Worm (Caenorhabditis elegans) whole organism, L4 larva: ENCODE data around the gene sma-10.

ENCODE experiments used
- F26F4.8 ChIP-seq: fragments of 200-800 bp; sonication (Bioruptor generic); conservative IDR thresholded peaks from 2 replicates; pipeline ENCODE4 v1.3.6; 2022; ENCODE audit warnings: missing genetic modification characterization, missing compliant biosample characterization
- F44E2.7 ChIP-seq: fragments of 200-800 bp; sonication (Bioruptor generic); IDR thresholded peaks from 2 replicates; pipeline ENCODE4 v2.1.2; 2022; ENCODE audit warnings: missing genetic modification characterization, missing compliant biosample characterization
- R02D3.7 ChIP-seq: fragments of 150-350 bp; sonication (generic microtip); optimal IDR thresholded peaks from 3 replicates; lab custom pipeline; 2014; ENCODE audit warnings: missing biosample characterization, missing genetic modification characterization
- Y5F2A.4 ChIP-seq: fragments of 200-800 bp; sonication (Bioruptor generic); optimal IDR thresholded peaks from 2 replicates; lab custom pipeline; 2018; ENCODE audit warnings: mild to moderate bottlenecking, missing genetic modification characterization, missing compliant biosample characterization
- Y75B8A.6 ChIP-seq: fragments of 200-800 bp; sonication (Bioruptor generic); IDR thresholded peaks from 2 replicates; pipeline ENCODE4 v1.3.6; 2022; ENCODE audit warnings: missing genetic modification reagents, missing genetic modification characterization, missing compliant biosample characterization
- aha-1 ChIP-seq: fragments of 150-350 bp; peaks from one replicate; lab custom pipeline; 2014; ENCODE audit warnings: missing biosample characterization, missing genetic modification characterization
- aly-2 ChIP-seq: sonication (generic microtip); optimal IDR thresholded peaks from 2 replicates; lab custom pipeline; 2018; ENCODE audit warnings: missing biosample characterization, missing genetic modification characterization
- attf-4 ChIP-seq: sonication (generic microtip); optimal IDR thresholded peaks from 3 replicates; lab custom pipeline; 2017; ENCODE audit warnings: missing biosample characterization, missing genetic modification characterization
- ceh-44 ChIP-seq: fragments of 200-800 bp; sonication (Bioruptor generic); IDR thresholded peaks from 2 replicates; pipeline ENCODE4 v1.3.6; 2022; ENCODE audit warnings: missing genetic modification reagents, missing genetic modification characterization, missing compliant biosample characterization
- ceh-62 ChIP-seq: sonication (generic microtip); optimal IDR thresholded peaks from 2 replicates; lab custom pipeline; 2017; ENCODE audit warnings: missing biosample characterization, missing genetic modification characterization
- ceh-82 ChIP-seq: sonication (generic microtip); optimal IDR thresholded peaks from 2 replicates; lab custom pipeline; 2017; ENCODE audit warnings: missing biosample characterization, missing genetic modification characterization
- daf-16 ChIP-seq, 3 experiments: sonication (generic microtip); optimal IDR thresholded peaks; 2 replicates each; lab custom pipeline; 2016 to 2017; ENCODE audit warnings: missing genetic modification characterization in 3 of 3, missing genetic modification reagents in 3 of 3, mild to moderate bottlenecking in 2 of 3, missing compliant biosample characterization in 2 of 3, missing biosample characterization in 1 of 3, moderate library complexity in 1 of 3
- daf-19 ChIP-seq: fragments of 200-800 bp; sonication (Bioruptor generic); conservative IDR thresholded peaks from 2 replicates; pipeline ENCODE4 v1.3.6; 2022; ENCODE audit warnings: missing genetic modification characterization, missing compliant biosample characterization
- dve-1 ChIP-seq: sonication (generic microtip); optimal IDR thresholded peaks from 2 replicates; lab custom pipeline; 2017; ENCODE audit warnings: antibody characterized with exemption, mild to moderate bottlenecking, missing genetic modification characterization, missing compliant biosample characterization; ENCODE audit not compliant: insufficient read depth
- fkh-10 ChIP-seq: fragments of 150-350 bp; optimal IDR thresholded peaks from 2 replicates; lab custom pipeline; 2014; ENCODE audit warnings: missing biosample characterization, missing genetic modification reagents, missing genetic modification characterization
- fos-1 ChIP-seq: fragments of 150-350 bp; optimal IDR thresholded peaks from 2 replicates; lab custom pipeline; 2014; ENCODE audit warnings: missing biosample characterization, missing genetic modification characterization
- gei-8 ChIP-seq: fragments of 200-800 bp; sonication (Bioruptor generic); optimal IDR thresholded peaks from 2 replicates; lab custom pipeline; 2018; ENCODE audit warnings: mild to moderate bottlenecking, missing genetic modification characterization, missing compliant biosample characterization
- hmg-1.1 ChIP-seq: fragments of 200-800 bp; sonication (Bioruptor generic); IDR thresholded peaks from 2 replicates; pipeline ENCODE4 v1.3.6; 2022; ENCODE audit warnings: missing genetic modification reagents, missing genetic modification characterization, missing compliant biosample characterization
- jun-1 ChIP-seq: fragments of 150-350 bp; optimal IDR thresholded peaks from 2 replicates; lab custom pipeline; 2014; ENCODE audit warnings: missing biosample characterization, missing genetic modification reagents, missing genetic modification characterization
- lin-1 ChIP-seq: fragments of 200-800 bp; sonication (Bioruptor generic); IDR thresholded peaks from 2 replicates; pipeline ENCODE4 v1.3.6; 2022; ENCODE audit warnings: missing genetic modification reagents, missing genetic modification characterization, missing compliant biosample characterization
- lin-13 ChIP-seq: fragments of 150-350 bp; optimal IDR thresholded peaks from 2 replicates; lab custom pipeline; 2014; ENCODE audit warnings: missing biosample characterization, missing genetic modification reagents, missing genetic modification characterization
- lin-38 ChIP-seq: fragments of 200-800 bp; sonication (Bioruptor generic); IDR thresholded peaks from 2 replicates; pipeline ENCODE4 v1.3.6; 2022; ENCODE audit warnings: missing genetic modification reagents, missing genetic modification characterization, missing compliant biosample characterization
- lin-39 ChIP-seq: fragments of 150-350 bp; optimal IDR thresholded peaks from 2 replicates; lab custom pipeline; 2014; ENCODE audit warnings: missing biosample characterization, missing genetic modification reagents, missing genetic modification characterization
- madf-5 ChIP-seq, 2 experiments: fragments of 200-800 bp; sonication (Bioruptor generic); IDR thresholded peaks; 2 replicates each; pipeline ENCODE4 v1.3.6; 2022; ENCODE audit warnings: missing compliant biosample characterization in 2 of 2, missing genetic modification characterization in 2 of 2
- madf-9 ChIP-seq: fragments of 200-800 bp; sonication (Bioruptor generic); conservative IDR thresholded peaks from 2 replicates; pipeline ENCODE4 v1.3.6; 2022; ENCODE audit warnings: missing genetic modification reagents, missing genetic modification characterization, missing compliant biosample characterization
- mes-2 ChIP-seq: sonication (generic microtip); optimal IDR thresholded peaks from 2 replicates; lab custom pipeline; 2016; ENCODE audit warnings: missing genotype, mild to moderate bottlenecking, missing genetic modification characterization, missing compliant biosample characterization; ENCODE audit not compliant: poor library complexity, severe bottlenecking
- mxl-2 ChIP-seq: fragments of 200-800 bp; sonication (Bioruptor generic); conservative IDR thresholded peaks from 2 replicates; pipeline ENCODE4 v1.3.6; 2022; ENCODE audit warnings: missing genetic modification reagents, missing genetic modification characterization, missing compliant biosample characterization
- mxl-3 ChIP-seq: fragments of 200-800 bp; sonication (Bioruptor generic); optimal IDR thresholded peaks from 2 replicates; lab custom pipeline; 2018; ENCODE audit warnings: mild to moderate bottlenecking, missing genetic modification characterization, missing compliant biosample characterization
- nhr-10 ChIP-seq: fragments of 150-350 bp; optimal IDR thresholded peaks from 2 replicates; lab custom pipeline; 2014; ENCODE audit warnings: missing biosample characterization, missing genetic modification characterization
- nhr-237 ChIP-seq: sonication (generic microtip); optimal IDR thresholded peaks from 2 replicates; lab custom pipeline; 2017; ENCODE audit warnings: missing biosample characterization, missing genetic modification characterization
- nhr-48 ChIP-seq: sonication (generic microtip); optimal IDR thresholded peaks from 2 replicates; lab custom pipeline; 2016; ENCODE audit warnings: mild to moderate bottlenecking, missing genetic modification characterization, missing compliant biosample characterization
- nhr-6 ChIP-seq: fragments of 150-350 bp; optimal IDR thresholded peaks from 2 replicates; lab custom pipeline; 2014; ENCODE audit warnings: missing biosample characterization, missing genetic modification characterization
- pha-4 ChIP-seq, 2 experiments: fragments of 150-350 bp in 1 of 2; fragments of 200-800 bp in 1 of 2; sonication (Bioruptor generic) in 1 of 2; IDR thresholded peaks in 1 of 2; optimal IDR thresholded peaks in 1 of 2; 2 replicates each; pipeline versions ENCODE4 v1.3.6 to Lab custom; 2014 to 2022; ENCODE audit warnings: missing genetic modification characterization in 2 of 2, missing genetic modification reagents in 2 of 2, missing biosample characterization in 1 of 2, missing compliant biosample characterization in 1 of 2
- pqm-1 ChIP-seq: sonication (generic microtip); optimal IDR thresholded peaks from 2 replicates; lab custom pipeline; 2017; ENCODE audit warnings: missing biosample characterization, missing genetic modification characterization
- rbr-2 ChIP-seq: sonication (generic microtip); optimal IDR thresholded peaks from 2 replicates; lab custom pipeline; 2016; ENCODE audit warnings: missing genotype, missing genetic modification characterization, missing compliant biosample characterization
- tra-1 ChIP-seq: fragments of 200-800 bp; sonication (Bioruptor generic); IDR thresholded peaks from 2 replicates; pipeline ENCODE4 v1.3.6; 2022; ENCODE audit warnings: missing genetic modification reagents, missing genetic modification characterization, missing compliant biosample characterization
- unc-39 ChIP-seq: sonication (generic microtip); optimal IDR thresholded peaks from 2 replicates; lab custom pipeline; 2017; ENCODE audit warnings: missing biosample characterization, missing genetic modification characterization
- unc-62 ChIP-seq, 3 experiments: fragments of 150-350 bp in 1 of 3; sonication (generic microtip); optimal IDR thresholded peaks in 2 of 3; peaks in 1 of 3; 1 replicate in 1 of 3; 2 replicates in 2 of 3; lab custom pipeline; 2014 to 2017; ENCODE audit warnings: missing biosample characterization in 3 of 3, missing genetic modification characterization in 3 of 3, missing genetic modification reagents in 3 of 3, missing genotype in 1 of 3
- vab-7 ChIP-seq: fragments of 200-800 bp; sonication (Bioruptor generic); IDR thresholded peaks from 2 replicates; pipeline ENCODE4 v1.3.6; 2022; ENCODE audit warnings: missing genetic modification reagents, missing genetic modification characterization, missing compliant biosample characterization
- zag-1 ChIP-seq: fragments of 150-350 bp; optimal IDR thresholded peaks from 2 replicates; lab custom pipeline; 2014; ENCODE audit warnings: missing biosample characterization, missing genetic modification characterization
- zfp-2 ChIP-seq: sonication (generic microtip); optimal IDR thresholded peaks from 2 replicates; lab custom pipeline; 2016; ENCODE audit warnings: mild to moderate bottlenecking, missing genetic modification characterization, missing compliant biosample characterization
- zfp-3 ChIP-seq: fragments of 200-800 bp; sonication (Bioruptor generic); conservative IDR thresholded peaks from 2 replicates; pipeline ENCODE4 v1.3.6; 2022; ENCODE audit warnings: missing genetic modification reagents, missing genetic modification characterization, missing compliant biosample characterization
- zip-11 ChIP-seq: fragments of 200-800 bp; sonication (Bioruptor generic); IDR thresholded peaks from 2 replicates; pipeline ENCODE4 v1.3.6; 2022; ENCODE audit warnings: missing genetic modification characterization, missing compliant biosample characterization

Gene sma-10

DNA sequence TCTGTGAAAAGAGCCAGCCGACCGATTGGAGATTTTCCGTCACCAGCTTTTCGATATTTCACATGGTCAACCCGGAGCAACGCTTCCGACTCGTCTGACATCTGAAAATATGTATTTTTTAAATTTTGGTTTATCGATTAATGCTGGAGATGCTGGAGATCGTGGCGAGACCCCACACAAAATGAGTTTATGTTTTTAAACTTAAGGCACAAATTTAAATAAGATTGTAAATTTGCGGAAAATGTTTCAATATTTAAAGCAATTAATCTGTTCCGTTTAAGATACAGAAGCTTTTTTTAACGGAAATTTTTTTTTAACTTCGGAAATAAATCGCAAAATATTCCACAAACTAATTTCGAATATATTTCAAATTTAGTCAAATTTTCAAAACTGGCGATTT lies 42.5 kb upstream of the sma-10 start, which contains the start of gene gtf-2H1:
Gene gtf-2H1 (minus strand): TSS at position 101 of the 400 bp plus-strand sequence.
- TF ChIP-seq gei-8 (GFP tag; lab: Kevin White, UChicago) (no peak), fos-1 (tag; lab: Kevin White, UChicago) (no peak), mxl-3 (GFP tag; lab: Kevin White, UChicago) (no peak), aha-1 (tag; lab: Kevin White, UChicago) (no peak), fkh-10 (GFP tag; lab: Kevin White, UChicago) (no peak), F44E2.7 (no peak), mes-2 (tag; lab: Kevin White, UChicago) (no peak), vab-7 (GFP tag; lab: Robert Waterston, UW) (no peak), nhr-10 (tag; lab: Kevin White, UChicago) (no peak), lin-13 (no peak), rbr-2 (tag; lab: Kevin White, UChicago) (no peak), F26F4.8 (GFP tag; lab: Robert Waterston, UW) (no peak), ceh-44 (GFP tag; lab: Robert Waterston, UW) (no peak), madf-9 (GFP tag; lab: Robert Waterston, UW) (no peak), dve-1 (tag; lab: Kevin White, UChicago) (no peak), nhr-237 (no peak), daf-16 (GFP tag; optimal IDR thresholded peaks at IDR 0.05; lab: Kevin White, UChicago) (no peak), daf-16 (tag; optimal IDR thresholded peaks at IDR 0.05; lab: Kevin White, UChicago) (no peak), tra-1 (no peak), nhr-48 (tag; lab: Kevin White, UChicago) (no peak)

DNA sequence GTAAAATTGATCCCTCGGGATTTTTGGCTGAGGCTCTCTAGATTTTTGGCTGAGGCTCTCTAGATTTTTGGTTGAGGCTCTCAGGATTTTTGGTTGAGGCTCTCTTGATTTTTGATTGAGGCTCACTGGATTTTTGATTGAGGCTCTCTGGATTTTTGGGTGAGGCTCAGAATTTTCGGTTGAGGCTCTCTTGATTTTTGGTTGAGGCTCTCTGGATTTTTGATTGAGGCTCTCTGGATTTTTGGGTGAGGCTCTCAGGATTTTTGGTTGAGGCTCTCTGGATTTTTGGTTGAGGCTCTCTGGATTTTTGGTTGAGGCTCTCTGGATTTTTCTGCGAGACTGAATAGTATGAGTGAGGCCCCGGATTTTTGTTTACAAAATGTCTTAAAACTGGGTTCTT lies 38.1 kb upstream of the sma-10 start:
- TF ChIP-seq zag-1 (no peak), nhr-6 (tag; lab: Kevin White, UChicago) (no peak), pha-4 (GFP tag; IDR thresholded peaks at IDR 0.05; lab: Robert Waterston, UW) (no peak), pha-4 (tag; optimal IDR thresholded peaks at IDR 0.05; lab: Kevin White, UChicago) (no peak), lin-1 (no peak), Y5F2A.4 (GFP tag; lab: Kevin White, UChicago) (no peak), zfp-3 (GFP tag; lab: Robert Waterston, UW) (no peak), unc-62 (GFP tag; optimal IDR thresholded peaks at IDR 0.05 in 1 of 2; lab: Kevin White, UChicago) (no peak), unc-62 (tag; optimal IDR thresholded peaks at IDR 0.05; lab: Kevin White, UChicago) (no peak), jun-1 (no peak), unc-39 (tag; lab: Kevin White, UChicago) (no peak), ceh-62 (tag; lab: Kevin White, UChicago) (no peak)
- TF ChIP-seq, all 104 proteins: peak for 0

DNA sequence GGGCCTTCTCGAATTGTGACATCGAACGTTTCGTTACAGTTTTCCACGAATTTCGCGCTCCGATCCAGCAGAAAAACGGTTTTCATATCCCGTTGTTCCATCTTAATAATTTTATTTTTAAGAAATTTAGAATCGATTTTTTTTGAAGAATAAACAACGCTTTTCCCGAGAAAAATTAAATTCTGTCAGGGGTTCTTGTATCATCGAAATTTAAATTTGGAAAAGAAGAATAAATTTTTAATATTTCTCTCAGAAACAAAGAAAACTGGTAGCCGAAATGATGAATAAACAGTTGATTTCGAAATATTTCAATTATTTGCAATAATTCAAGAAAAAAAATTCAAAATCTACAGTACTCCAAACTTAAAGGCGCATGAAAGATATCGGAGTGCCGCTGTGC lies 36.9 kb upstream of the sma-10 start, which contains the start of gene ints-13:
Gene ints-13 (minus strand): TSS at position 101 of the 400 bp plus-strand sequence.
- TF ChIP-seq lin-38 = peak; percentile 11; the same call in 1 of the 2 replicates
- TF ChIP-seq attf-4 (tag; lab: Kevin White, UChicago) = no peak
- no peak for TF ChIP-seq nhr-10 (tag; lab: Kevin White, UChicago)
- TF ChIP-seq, all 104 proteins: peak for 1

DNA sequence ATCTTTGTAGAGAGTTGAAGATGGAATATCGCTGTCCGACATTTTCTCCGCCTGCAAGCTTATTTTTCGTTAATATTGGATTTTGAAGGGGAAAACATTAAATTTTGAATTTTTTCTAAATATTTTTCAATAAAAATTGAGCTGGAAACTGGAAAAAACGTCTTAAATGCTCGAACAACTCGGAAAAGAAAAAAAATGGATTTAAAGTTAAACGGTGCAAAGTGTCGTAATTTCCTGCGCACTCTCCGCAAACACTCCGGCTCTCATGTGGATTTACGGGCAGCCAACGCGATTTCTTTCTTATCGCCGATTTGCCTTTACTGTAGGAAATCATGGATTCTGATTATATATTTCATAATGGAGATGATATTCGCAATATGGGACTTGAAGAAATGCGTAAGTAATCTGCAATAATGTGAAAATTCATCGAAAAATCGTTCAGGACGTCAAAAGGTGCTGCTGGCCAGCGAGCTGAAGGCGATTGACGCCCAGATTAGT lies 33.9 kb upstream of the sma-10 start, which contains the start of the genes fnta-1 and cogc-8:
Gene fnta-1 (minus strand): TSS at position 51 of the 498 bp plus-strand sequence.
Gene cogc-8 (plus strand): TSS at position 195 of the 498 bp plus-strand sequence.
- no peak for TF ChIP-seq pqm-1
- no peak for TF ChIP-seq madf-5 (GFP tag; IDR thresholded peaks at IDR 0.05; lab: Robert Waterston, UW)
- no peak for TF ChIP-seq aly-2 (tag; lab: Kevin White, UChicago)
- TF ChIP-seq ceh-82 = no peak
- TF ChIP-seq daf-16 (GFP tag; optimal IDR thresholded peaks at IDR 0.05; lab: Kevin White, UChicago) = no peak
- TF ChIP-seq daf-16 (tag; optimal IDR thresholded peaks at IDR 0.05; lab: Kevin White, UChicago) = no peak
- TF ChIP-seq Y75B8A.6 (GFP tag; lab: Robert Waterston, UW) = no peak
- no peak for TF ChIP-seq hmg-1.1 (GFP tag; lab: Robert Waterston, UW)
- TF ChIP-seq zip-11 (GFP tag; lab: Robert Waterston, UW) = no peak
- no peak for TF ChIP-seq ceh-44 (GFP tag; lab: Robert Waterston, UW)
- no peak for TF ChIP-seq unc-62 (GFP tag; optimal IDR thresholded peaks at IDR 0.05 in 1 of 2; lab: Kevin White, UChicago)
- no peak for TF ChIP-seq unc-62 (tag; optimal IDR thresholded peaks at IDR 0.05; lab: Kevin White, UChicago)
- no peak for TF ChIP-seq zfp-2
- TF ChIP-seq aha-1 (tag; lab: Kevin White, UChicago) = peak; percentile 85
- TF ChIP-seq daf-19 (GFP tag; lab: Robert Waterston, UW) = no peak
- no peak for TF ChIP-seq zag-1
- no peak for TF ChIP-seq lin-39 (tag; lab: Kevin White, UChicago)
- no peak for TF ChIP-seq lin-38
- TF ChIP-seq R02D3.7 (tag; lab: Kevin White, UChicago) = peak; percentile 88
- TF ChIP-seq fkh-10 (GFP tag; lab: Kevin White, UChicago) = no peak
- TF ChIP-seq dve-1 (tag; lab: Kevin White, UChicago) = peak; percentile 48
- peak; percentile 62 for TF ChIP-seq mes-2 (tag; lab: Kevin White, UChicago)
- no peak for TF ChIP-seq mxl-2 (GFP tag; lab: Robert Waterston, UW)
- TF ChIP-seq madf-9 (GFP tag; lab: Robert Waterston, UW) = no peak
